Fruit fly (Drosophila melanogaster): ENCODE measurements around the gene CG33483.

dm6 chr3R:30867232-30867631 lies 34.7 kb downstream of the CG33483 start, which contains the start of gene Cpr100A:
- no peak for TF ChIP-seq CTCF (optimal IDR thresholded peaks at IDR 0.05)
- TF ChIP-seq CG8478 (optimal IDR thresholded peaks at IDR 0.05), result no peak
